Worm (Caenorhabditis elegans): ENCODE measurements around the gene npax-3.

Gene npax-3

ce11 chrIV:10820837-10821671 is 6.9 kb downstream of the npax-3 start:
- TF ChIP-seq nfya-1 (tag; optimal IDR thresholded peaks at IDR 0.05; ENCODE audit: insufficient read depth) (peak; percentile 5), zag-1 (tag; optimal IDR thresholded peaks at IDR 0.05) (no peak), nhr-28 (tag; optimal IDR thresholded peaks at IDR 0.05) (no peak), nhr-11 (tag; optimal IDR thresholded peaks at IDR 0.05) (no peak), ceh-82 (tag; optimal IDR thresholded peaks at IDR 0.05) (no peak)

DNA sequence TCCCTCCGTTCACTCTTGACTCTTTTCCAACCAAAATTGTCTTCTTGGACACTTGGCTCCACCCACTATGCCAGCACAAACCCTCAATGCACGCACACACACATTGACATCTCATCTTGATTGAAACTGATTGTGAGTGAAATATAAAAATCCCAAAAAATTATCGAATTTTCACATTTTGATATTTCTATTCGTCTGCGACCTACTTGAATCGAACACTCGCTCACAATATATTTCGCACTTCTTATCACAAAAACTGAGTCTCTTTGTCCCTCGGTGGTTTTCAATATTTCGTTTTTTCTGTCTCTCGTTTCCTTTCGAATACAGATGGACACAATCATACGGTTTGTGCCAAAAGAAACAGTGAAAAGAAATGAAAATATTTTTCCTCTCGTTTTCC is 7.8 kb downstream of the npax-3 start:
- TF ChIP-seq ztf-4 (tag; optimal IDR thresholded peaks at IDR 0.05) (no peak), daf-12 (tag; optimal IDR thresholded peaks at IDR 0.05) (no peak), ceh-16 (tag; optimal IDR thresholded peaks at IDR 0.05) (no peak), elt-2 (tag; optimal IDR thresholded peaks at IDR 0.05) (peak; percentile 69), lin-39 (tag; optimal IDR thresholded peaks at IDR 0.05) (no peak), unc-39 (tag; optimal IDR thresholded peaks at IDR 0.05) (no peak), eor-1 (tag; optimal IDR thresholded peaks at IDR 0.05) (no peak), pqm-1 (tag; optimal IDR thresholded peaks at IDR 0.05) (peak; percentile 2), tbx-2 (tag; optimal IDR thresholded peaks at IDR 0.05) (no peak), ceh-82 (tag; optimal IDR thresholded peaks at IDR 0.05) (no peak), skn-1 (tag; optimal IDR thresholded peaks at IDR 0.05) (no peak), sea-2 (GFP tag; optimal IDR thresholded peaks at IDR 0.05) (no peak), elt-3 (tag; optimal IDR thresholded peaks at IDR 0.05) (no peak), R02D3.7 (tag; optimal IDR thresholded peaks at IDR 0.05) (no peak), nfya-1 (tag; optimal IDR thresholded peaks at IDR 0.05; ENCODE audit: insufficient read depth) (peak; percentile 10), aly-2 (tag; optimal IDR thresholded peaks at IDR 0.05) (no peak), egl-27 (tag; optimal IDR thresholded peaks at IDR 0.05) (no peak), unc-62 (GFP tag; optimal IDR thresholded peaks at IDR 0.05) (no peak)

ce11 chrIV:10819049-10819448 is 8.9 kb downstream of the npax-3 start:
- TF ChIP-seq elt-1 (tag; optimal IDR thresholded peaks at IDR 0.05) (no peak), nfya-1 (tag; optimal IDR thresholded peaks at IDR 0.05; ENCODE audit: insufficient read depth) (peak; percentile 22), nhr-237 (tag; optimal IDR thresholded peaks at IDR 0.05) (no peak), lin-39 (tag; optimal IDR thresholded peaks at IDR 0.05) (peak; percentile 11), nhr-43 (tag; optimal IDR thresholded peaks at IDR 0.05; ENCODE audit: poor library complexity, severe bottlenecking) (no peak), mml-1 (tag; optimal IDR thresholded peaks at IDR 0.05) (no peak), aly-2 (tag; optimal IDR thresholded peaks at IDR 0.05) (no peak)

DNA sequence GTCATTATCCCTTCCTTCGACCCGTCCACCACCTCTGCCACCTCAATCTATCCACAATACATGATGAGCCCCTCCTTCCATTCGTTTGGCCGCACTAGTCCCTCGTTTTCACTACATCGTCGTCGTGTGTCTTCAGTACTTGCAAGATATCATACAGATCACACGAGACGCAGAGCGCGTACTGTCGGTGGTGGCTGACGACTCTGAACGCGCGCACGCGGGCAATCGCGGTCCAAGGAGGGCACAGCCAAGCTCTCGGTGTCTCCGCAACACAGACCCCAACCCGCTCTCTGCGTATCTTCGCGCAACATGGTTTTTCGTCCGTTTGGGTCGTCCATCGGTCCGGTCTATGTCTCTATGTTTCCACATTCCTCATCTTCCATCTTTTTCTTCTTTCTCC is 10.9 kb downstream of the npax-3 start:
- TF ChIP-seq eor-1 (tag; optimal IDR thresholded peaks at IDR 0.05) (no peak), mdl-1 (tag; optimal IDR thresholded peaks at IDR 0.05) (no peak), hmg-11 (tag; optimal IDR thresholded peaks at IDR 0.05) (peak; percentile 70), pha-4 (tag; optimal IDR thresholded peaks at IDR 0.05) (no peak), nhr-23 (tag; optimal IDR thresholded peaks at IDR 0.05) (peak; percentile 9), lin-39 (tag; optimal IDR thresholded peaks at IDR 0.05) (peak; percentile 23), ceh-28 (tag; optimal IDR thresholded peaks at IDR 0.05) (no peak), nfya-1 (tag; optimal IDR thresholded peaks at IDR 0.05; ENCODE audit: insufficient read depth) (peak; percentile 18)

DNA sequence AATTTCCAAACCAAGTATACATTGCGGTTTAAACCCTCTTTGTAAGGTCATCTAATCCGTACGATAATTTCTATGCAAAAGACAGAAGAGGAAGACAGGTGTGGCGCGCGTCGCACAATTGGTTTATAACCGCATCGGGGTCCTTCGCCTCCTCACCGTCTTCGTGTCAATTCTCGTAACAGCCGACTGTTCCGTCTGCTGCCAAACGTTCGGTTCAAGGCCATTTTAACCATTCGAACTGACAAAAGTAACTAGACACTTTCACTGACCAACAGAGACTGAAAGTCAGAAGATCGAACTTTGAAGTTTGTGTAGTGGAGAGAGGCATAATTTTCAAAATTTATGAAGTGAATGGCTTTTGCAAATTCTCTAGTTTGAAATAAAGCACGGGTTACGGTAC is 12.0 kb downstream of the npax-3 start:
- TF ChIP-seq mdl-1 (tag; optimal IDR thresholded peaks at IDR 0.05), result no peak
- peak; percentile 78 for TF ChIP-seq nhr-25 (tag; optimal IDR thresholded peaks at IDR 0.05)

DNA sequence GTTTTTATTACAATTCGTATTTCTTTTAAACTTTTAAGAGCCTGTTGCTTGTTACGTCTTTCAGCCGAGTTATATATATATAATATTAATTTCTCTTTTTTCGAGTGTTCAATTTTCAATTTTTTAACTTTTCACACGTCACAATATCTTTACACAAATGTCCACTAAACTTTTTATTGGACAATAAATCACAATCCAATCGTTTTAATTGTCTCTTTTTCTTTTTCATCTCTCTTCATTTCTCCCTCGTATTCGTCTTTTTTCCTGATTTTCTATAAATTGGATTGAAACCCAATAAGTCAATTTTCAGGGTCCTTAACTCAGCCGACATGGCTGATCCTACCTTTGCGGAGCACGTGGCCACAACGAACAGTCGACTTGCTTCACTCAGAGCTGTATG is 15.8 kb downstream of the npax-3 start, which contains the start of gene miz-1:
Gene miz-1 (plus strand): TSS at position 301 of the 400 bp plus-strand sequence.
- TF ChIP-seq ztf-11 (tag; optimal IDR thresholded peaks at IDR 0.05), result no peak
- TF ChIP-seq egl-5 (tag; optimal IDR thresholded peaks at IDR 0.05), result peak; percentile 59
- no peak for TF ChIP-seq ztf-4 (tag; optimal IDR thresholded peaks at IDR 0.05)
- no peak for TF ChIP-seq jun-1 (tag; optimal IDR thresholded peaks at IDR 0.05)
- TF ChIP-seq sea-2 (GFP tag; optimal IDR thresholded peaks at IDR 0.05), result no peak
- no peak for TF ChIP-seq elt-1 (tag; optimal IDR thresholded peaks at IDR 0.05)
